Fruit fly (Drosophila melanogaster) whole organism, adult: ENCODE results near the gene Tep2.

Experiments
- CG11617 ChIP-seq: fragments of 200-800 bp; sonication (Bioruptor generic); optimal IDR thresholded peaks from 2 replicates; lab custom pipeline; 2017; ENCODE audit warnings: mild to moderate bottlenecking, missing biosample characterization, missing genetic modification reagents, missing genetic modification characterization
- CG12768 ChIP-seq: fragments of 200-800 bp; sonication (Bioruptor generic); optimal IDR thresholded peaks from 2 replicates; lab custom pipeline; 2017; ENCODE audit warnings: missing biosample characterization, missing genetic modification characterization, mild to moderate bottlenecking, moderate library complexity, missing genetic modification reagents
- CG7101 ChIP-seq: fragments of 200-800 bp; sonication (Bioruptor generic); optimal IDR thresholded peaks from 2 replicates; lab custom pipeline; 2018; ENCODE audit warnings: missing biosample characterization, mild to moderate bottlenecking, missing genetic modification characterization, moderate library complexity
- Crg-1 ChIP-seq: fragments of 200-800 bp; sonication (Bioruptor generic); optimal IDR thresholded peaks from 2 replicates; lab custom pipeline; 2016; ENCODE audit warnings: missing biosample characterization, missing genetic modification characterization
- cic ChIP-seq: fragments of 200-800 bp; sonication (Bioruptor generic); optimal IDR thresholded peaks from 2 replicates; lab custom pipeline; 2017; ENCODE audit warnings: missing biosample characterization, mild to moderate bottlenecking, missing genetic modification characterization, moderate library complexity
- kay ChIP-seq: fragments of 200-800 bp; sonication (Bioruptor generic); peaks from one replicate; lab custom pipeline; 2016; ENCODE audit warnings: missing biosample characterization, missing genetic modification characterization, borderline replicate concordance
- ovo ChIP-seq: fragments of 200-800 bp; sonication (Bioruptor generic); optimal IDR thresholded peaks from 2 replicates; lab custom pipeline; 2016; ENCODE audit warnings: missing biosample characterization, missing genetic modification characterization
- toe ChIP-seq: fragments of 200-800 bp; sonication (Bioruptor generic); optimal IDR thresholded peaks from 2 replicates; lab custom pipeline; 2016; ENCODE audit warnings: missing biosample characterization, missing genetic modification characterization

- no peak for TF ChIP-seq ovo
- TF ChIP-seq CG7101 (tag; lab: Kevin White, UChicago), result peak; percentile 51
- no peak for TF ChIP-seq Crg-1
- TF ChIP-seq cic (GFP tag; lab: Kevin White, UChicago), result no peak
- peak; percentile 13 for TF ChIP-seq CG11617 (GFP tag; lab: Kevin White, UChicago)
- peak; percentile 6 for TF ChIP-seq toe (GFP tag; lab: Kevin White, UChicago)
- TF ChIP-seq kay (GFP tag; lab: Kevin White, UChicago), result no peak
- TF ChIP-seq CG12768, result peak; percentile 54
Observed at dm6 chr2L:7726268-7726997, 25.0 kb upstream of the Tep2 start, which contains the start of gene CG13795.
